Fruit fly (Drosophila melanogaster) Kc167 (cell line): ENCODE measurements around the gene melt.

Experiments
- Myc ChIP-seq: fragments of >200 bp; optimal IDR thresholded peaks from 2 replicates; lab custom pipeline; 2017; ENCODE audit warnings: missing external identifiers
- Sin3A ChIP-seq: fragments of >200 bp; optimal IDR thresholded peaks from 2 replicates; lab custom pipeline; 2018; ENCODE audit warnings: missing external identifiers
- h ChIP-seq: fragments of >200 bp; optimal IDR thresholded peaks from 3 replicates; lab custom pipeline; 2018; ENCODE audit warnings: missing external identifiers
- psq ChIP-seq: fragments of >200 bp; optimal IDR thresholded peaks from 2 replicates; lab custom pipeline; 2017; ENCODE audit warnings: missing external identifiers

- TF ChIP-seq Myc (lab: Kevin White, UChicago) (no peak), h (no peak), psq (no peak), Sin3A (lab: Kevin White, UChicago) (no peak)
Observed at dm6 chr3L:7184739-7185488, 50.6 kb downstream of the melt start.
